Fruit fly (Drosophila melanogaster) whole organism, adult: ENCODE data around the gene Dmtn.

Source experiments
- CG11617 ChIP-seq: fragments of 200-800 bp; sonication (Bioruptor generic); optimal IDR thresholded peaks from 2 replicates; lab custom pipeline; 2017; ENCODE audit warnings: mild to moderate bottlenecking, missing biosample characterization, missing genetic modification reagents, missing genetic modification characterization
- CG12768 ChIP-seq: fragments of 200-800 bp; sonication (Bioruptor generic); optimal IDR thresholded peaks from 2 replicates; lab custom pipeline; 2017; ENCODE audit warnings: missing biosample characterization, missing genetic modification characterization, mild to moderate bottlenecking, moderate library complexity, missing genetic modification reagents
- CG14711 ChIP-seq: fragments of 200-800 bp; sonication (Bioruptor generic); optimal IDR thresholded peaks from 2 replicates; lab custom pipeline; 2018; ENCODE audit warnings: missing biosample characterization, mild to moderate bottlenecking, missing genetic modification characterization, moderate library complexity
- CG1620 ChIP-seq: fragments of 200-800 bp; sonication (Bioruptor generic); optimal IDR thresholded peaks from 2 replicates; lab custom pipeline; 2016; ENCODE audit warnings: missing biosample characterization, missing genetic modification characterization
- CG33017 ChIP-seq: fragments of 200-800 bp; sonication (Bioruptor generic); optimal IDR thresholded peaks from 2 replicates; lab custom pipeline; 2018; ENCODE audit warnings: missing biosample characterization, mild to moderate bottlenecking, missing genetic modification characterization, moderate library complexity
- CG5204 ChIP-seq: fragments of 200-800 bp; sonication (Bioruptor generic); optimal IDR thresholded peaks from 2 replicates; lab custom pipeline; 2016; ENCODE audit warnings: missing biosample characterization, missing genetic modification characterization
- CG7045 ChIP-seq: fragments of 200-800 bp; sonication (Bioruptor generic); optimal IDR thresholded peaks from 2 replicates; lab custom pipeline; 2017; ENCODE audit warnings: missing biosample characterization, mild to moderate bottlenecking, missing genetic modification characterization
- CG7101 ChIP-seq: fragments of 200-800 bp; sonication (Bioruptor generic); optimal IDR thresholded peaks from 2 replicates; lab custom pipeline; 2018; ENCODE audit warnings: missing biosample characterization, mild to moderate bottlenecking, missing genetic modification characterization, moderate library complexity
- Clk ChIP-seq: fragments of 200-800 bp; sonication (Bioruptor generic); optimal IDR thresholded peaks from 2 replicates; lab custom pipeline; 2017; ENCODE audit warnings: missing biosample characterization, missing genetic modification characterization
- Crg-1 ChIP-seq: fragments of 200-800 bp; sonication (Bioruptor generic); optimal IDR thresholded peaks from 2 replicates; lab custom pipeline; 2016; ENCODE audit warnings: missing biosample characterization, missing genetic modification characterization
- Hr96 ChIP-seq: fragments of 200-800 bp; sonication (Bioruptor generic); optimal IDR thresholded peaks from 2 replicates; lab custom pipeline; 2016; ENCODE audit warnings: missing biosample characterization, missing genetic modification characterization
- Mnt ChIP-seq: fragments of 200-800 bp; sonication (Bioruptor generic); optimal IDR thresholded peaks from 2 replicates; lab custom pipeline; 2016; ENCODE audit warnings: missing biosample characterization, mild to moderate bottlenecking, missing genetic modification characterization
- bab1 ChIP-seq: fragments of 200-800 bp; sonication (Bioruptor generic); optimal IDR thresholded peaks from 3 replicates; lab custom pipeline; 2019; ENCODE audit warnings: missing biosample characterization, mild to moderate bottlenecking, missing genetic modification characterization, moderate library complexity
- cic ChIP-seq: fragments of 200-800 bp; sonication (Bioruptor generic); optimal IDR thresholded peaks from 2 replicates; lab custom pipeline; 2017; ENCODE audit warnings: missing biosample characterization, mild to moderate bottlenecking, missing genetic modification characterization, moderate library complexity
- cnc ChIP-seq, 2 experiments: fragments of >200 bp; optimal IDR thresholded peaks; 2 replicates each; lab custom pipeline; 2017
- kay ChIP-seq: fragments of 200-800 bp; sonication (Bioruptor generic); peaks from one replicate; lab custom pipeline; 2016; ENCODE audit warnings: missing biosample characterization, missing genetic modification characterization, borderline replicate concordance
- ovo ChIP-seq: fragments of 200-800 bp; sonication (Bioruptor generic); optimal IDR thresholded peaks from 2 replicates; lab custom pipeline; 2016; ENCODE audit warnings: missing biosample characterization, missing genetic modification characterization
- pad ChIP-seq: fragments of 200-800 bp; sonication (Bioruptor generic); optimal IDR thresholded peaks from 3 replicates; lab custom pipeline; 2017; ENCODE audit warnings: missing biosample characterization, missing genetic modification characterization, mild to moderate bottlenecking, moderate library complexity, missing genetic modification reagents
- tj ChIP-seq: fragments of 200-800 bp; sonication (Bioruptor generic); optimal IDR thresholded peaks from 3 replicates; lab custom pipeline; 2017; ENCODE audit warnings: missing biosample characterization, mild to moderate bottlenecking, missing genetic modification characterization, moderate library complexity
- toe ChIP-seq: fragments of 200-800 bp; sonication (Bioruptor generic); optimal IDR thresholded peaks from 2 replicates; lab custom pipeline; 2016; ENCODE audit warnings: missing biosample characterization, missing genetic modification characterization

The Dmtn gene

DNA sequence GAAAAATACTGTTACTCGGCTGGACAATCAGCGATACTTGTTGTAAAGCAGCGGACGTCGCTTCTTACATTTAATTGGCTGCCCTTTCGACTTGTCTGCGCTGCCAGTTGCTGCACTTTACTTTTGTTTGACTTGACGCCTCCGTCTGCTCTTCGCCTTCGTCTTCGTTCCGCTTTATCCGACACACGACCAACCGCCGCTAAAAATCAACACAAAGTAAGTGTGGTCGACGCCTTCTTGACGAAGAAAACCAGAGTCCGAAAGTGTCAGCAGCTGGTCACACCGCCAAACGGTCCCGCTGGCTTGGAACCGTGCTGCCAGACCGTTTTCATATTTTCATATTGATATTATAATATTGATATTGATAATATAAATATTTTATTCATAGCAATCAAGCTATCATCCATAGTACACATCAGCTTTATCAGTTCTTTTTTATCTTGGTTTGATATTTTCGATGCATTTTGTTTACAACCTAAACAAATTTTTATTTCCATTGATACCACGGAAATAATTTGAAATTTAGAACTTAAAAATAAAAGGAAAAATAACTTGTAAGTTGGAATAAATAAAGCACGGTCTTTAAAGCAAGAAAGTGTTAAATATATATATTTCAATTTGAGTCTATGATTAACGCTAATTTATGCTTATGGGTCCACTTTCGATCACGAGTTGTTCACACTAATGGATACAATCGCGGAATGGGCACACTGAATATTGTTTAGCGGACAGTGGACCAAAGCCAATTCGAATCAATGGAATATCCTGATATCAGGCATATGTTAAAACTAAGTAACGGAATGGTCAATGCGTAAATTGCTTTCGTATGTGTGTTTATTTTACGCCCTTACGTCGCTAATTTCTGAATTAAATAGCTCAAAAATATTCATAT is at the start of gene Dmtn:
Gene Dmtn, minus strand, starts transcription at position 222 of the 892 bp plus-strand sequence.
- TF ChIP-seq tj (GFP tag; lab: Kevin White, UChicago), result peak; percentile 22
- TF ChIP-seq pad, result no peak
- peak; percentile 16 for TF ChIP-seq CG1620 (GFP tag; lab: Kevin White, UChicago)
- TF ChIP-seq toe, result peak; percentile 67
- peak; percentile 14 for TF ChIP-seq cic (GFP tag; lab: Kevin White, UChicago)
- no peak for TF ChIP-seq CG5204 (GFP tag; lab: Kevin White, UChicago)
- TF ChIP-seq Crg-1 (GFP tag; lab: Kevin White, UChicago), result no peak
- TF ChIP-seq cnc (optimal IDR thresholded peaks at IDR 0.05; lab: Kevin White, UChicago), result no peak
- peak; percentile 74 for TF ChIP-seq bab1
- TF ChIP-seq CG14711 (tag; lab: Kevin White, UChicago), result peak; percentile 25
- no peak for TF ChIP-seq Hr96 (GFP tag; lab: Kevin White, UChicago)
- peak; percentile 27 for TF ChIP-seq CG12768
- peak; percentile 54 for TF ChIP-seq Mnt (GFP tag; lab: Kevin White, UChicago)
- no peak for TF ChIP-seq Clk (GFP tag; lab: Kevin White, UChicago)
- TF ChIP-seq kay (GFP tag; lab: Kevin White, UChicago), result no peak
- TF ChIP-seq ovo (GFP tag; lab: Kevin White, UChicago), result peak; percentile 50
- peak; percentile 54 for TF ChIP-seq CG7101 (tag; lab: Kevin White, UChicago)
- peak; percentile 15 for TF ChIP-seq CG11617 (GFP tag; lab: Kevin White, UChicago)
- no peak for TF ChIP-seq CG7045 (GFP tag; lab: Kevin White, UChicago)
- peak; percentile 42 for TF ChIP-seq CG33017

DNA sequence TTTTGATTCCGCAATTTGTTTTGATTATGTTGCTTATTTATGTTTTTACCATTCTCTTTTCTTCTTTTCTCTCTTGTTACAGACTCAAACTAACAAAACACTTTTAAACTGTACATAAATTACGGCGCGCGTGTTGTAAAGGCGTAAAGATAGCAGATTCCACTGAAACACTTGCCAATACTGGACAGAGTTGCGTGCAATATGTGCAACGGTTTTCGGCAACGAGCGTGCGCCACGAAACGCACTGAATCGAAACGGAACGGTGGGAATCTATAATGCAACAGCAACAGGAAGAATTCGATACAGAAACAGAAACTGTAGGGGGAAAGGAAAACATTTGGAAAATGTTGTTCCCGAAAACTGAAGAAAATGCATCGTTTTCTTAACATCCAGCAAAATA is 30.9 kb upstream of the Dmtn start:
- TF ChIP-seq CG12768, result no peak
- TF ChIP-seq Crg-1 (GFP tag; lab: Kevin White, UChicago), result no peak

DNA sequence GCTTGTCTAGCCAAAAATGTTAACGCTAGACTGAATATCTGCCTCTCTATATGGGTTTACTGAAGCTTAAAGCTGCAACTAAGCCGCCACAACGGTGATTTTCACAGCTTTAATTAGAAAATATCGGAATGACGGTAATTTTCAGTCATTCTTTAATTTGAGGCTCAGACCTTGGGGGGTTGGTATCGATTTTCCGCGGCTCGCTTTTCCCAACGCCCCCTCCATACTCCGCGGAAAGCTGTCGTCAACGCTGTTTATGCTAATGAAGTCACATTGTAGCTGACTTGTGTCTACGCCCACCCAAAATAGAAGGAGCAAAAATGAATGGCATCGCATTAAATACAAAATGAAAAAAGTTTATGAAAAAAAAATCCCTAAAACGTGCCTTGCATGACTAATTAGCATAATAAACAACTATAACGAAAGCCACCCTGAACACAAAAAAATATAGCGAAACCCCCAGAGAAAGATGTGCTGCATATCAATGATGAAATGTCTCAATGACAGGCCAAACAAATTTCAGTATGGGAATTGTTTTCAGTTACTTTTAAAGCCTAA is 30.1 kb upstream of the Dmtn start:
- TF ChIP-seq CG11617 (GFP tag; lab: Kevin White, UChicago) (no peak), CG1620 (GFP tag; lab: Kevin White, UChicago) (no peak), CG7101 (tag; lab: Kevin White, UChicago) (no peak), kay (GFP tag; lab: Kevin White, UChicago) (no peak), pad (no peak), Crg-1 (GFP tag; lab: Kevin White, UChicago) (no peak), Hr96 (GFP tag; lab: Kevin White, UChicago) (no peak), cnc (optimal IDR thresholded peaks at IDR 0.05; lab: Kevin White, UChicago) (no peak), Clk (GFP tag; lab: Kevin White, UChicago) (no peak), CG7045 (GFP tag; lab: Kevin White, UChicago) (no peak), CG12768 (no peak), cic (GFP tag; lab: Kevin White, UChicago) (no peak), CG33017 (no peak), ovo (GFP tag; lab: Kevin White, UChicago) (no peak), bab1 (no peak), Mnt (GFP tag; lab: Kevin White, UChicago) (no peak), CG14711 (tag; lab: Kevin White, UChicago) (no peak)

DNA sequence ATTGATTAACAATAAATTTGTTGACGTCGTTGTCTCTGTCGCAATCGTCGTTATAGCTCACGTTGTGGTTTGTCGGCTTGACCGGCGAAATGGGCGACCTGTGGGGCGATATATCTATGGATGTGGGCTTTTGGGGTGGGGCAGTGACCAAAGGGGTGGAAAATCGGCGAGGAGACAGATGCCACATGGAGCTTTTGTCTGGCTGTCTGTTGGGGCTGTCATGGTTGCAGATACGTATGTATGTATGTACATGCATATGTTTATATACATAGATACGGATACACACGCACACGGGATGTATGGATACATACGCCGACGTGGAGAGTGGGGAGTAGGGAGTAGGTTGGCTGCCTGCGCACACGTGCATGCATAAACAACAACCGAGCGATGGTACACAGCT is 29.5 kb upstream of the Dmtn start:
- TF ChIP-seq Mnt (GFP tag; lab: Kevin White, UChicago) (no peak), CG12768 (no peak), CG1620 (GFP tag; lab: Kevin White, UChicago) (no peak), bab1 (no peak), toe (no peak), cnc (optimal IDR thresholded peaks at IDR 0.05; lab: Kevin White, UChicago) (no peak), CG5204 (GFP tag; lab: Kevin White, UChicago) (no peak), pad (no peak), CG14711 (tag; lab: Kevin White, UChicago) (no peak), CG11617 (GFP tag; lab: Kevin White, UChicago) (no peak), CG33017 (no peak)

DNA sequence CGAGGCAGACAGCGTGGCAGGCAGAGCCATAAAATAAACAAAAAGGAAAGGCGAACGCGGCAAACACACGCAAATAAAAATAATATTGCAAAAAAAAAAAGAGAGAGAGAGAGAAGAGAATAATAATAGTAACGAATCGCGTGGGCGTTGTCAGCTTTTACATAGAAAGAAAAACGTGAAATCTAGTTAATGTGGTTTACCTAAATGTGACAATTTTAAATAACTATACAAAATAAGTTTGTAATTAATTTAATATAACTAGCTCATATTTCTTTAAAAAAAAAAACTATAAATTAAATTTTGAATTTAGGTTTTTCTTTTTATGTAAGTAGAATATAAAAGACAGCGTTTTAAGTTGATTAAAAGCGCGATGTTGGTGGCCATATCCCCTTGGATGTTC is 28.2 kb upstream of the Dmtn start:
- TF ChIP-seq Crg-1 (GFP tag; lab: Kevin White, UChicago), result no peak
- TF ChIP-seq kay (GFP tag; lab: Kevin White, UChicago), result peak; percentile 64
- TF ChIP-seq Mnt (GFP tag; lab: Kevin White, UChicago), result no peak
- no peak for TF ChIP-seq CG12768
- no peak for TF ChIP-seq toe

DNA sequence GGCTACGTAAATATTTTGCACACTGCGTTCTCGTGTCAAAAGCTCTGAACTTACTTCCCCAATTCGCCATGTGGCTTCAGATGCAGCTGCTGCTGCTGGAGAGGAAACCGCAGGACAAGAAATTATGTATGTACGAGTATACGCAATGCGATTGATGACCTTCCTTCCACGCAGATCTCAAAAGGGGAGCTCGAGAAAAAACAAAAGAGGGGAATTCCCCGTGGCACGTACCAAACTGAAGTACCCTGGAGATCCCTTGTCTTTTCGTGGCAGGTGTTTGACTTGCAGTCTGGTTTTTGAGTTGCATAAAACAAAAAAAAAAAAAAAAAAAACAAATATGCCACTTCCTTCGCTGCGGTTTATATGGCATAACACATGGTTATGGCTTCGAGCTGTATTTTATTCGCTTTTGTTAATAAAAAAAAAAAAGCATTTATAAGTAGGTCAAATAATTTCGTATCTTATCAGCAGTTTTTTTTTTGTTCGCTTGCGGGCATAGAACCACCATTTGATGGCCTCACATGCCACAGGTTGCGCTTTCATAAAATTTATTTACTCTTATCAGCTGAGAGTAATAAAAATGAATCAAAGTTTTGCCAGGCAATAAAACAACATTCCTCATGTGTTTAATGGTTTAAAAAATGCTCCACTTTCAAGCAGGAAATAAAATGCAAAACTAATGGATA is 27.2 kb upstream of the Dmtn start:
- TF ChIP-seq CG7101 (tag; lab: Kevin White, UChicago) (peak; percentile 8), tj (GFP tag; lab: Kevin White, UChicago) (no peak), pad (no peak), CG7045 (GFP tag; lab: Kevin White, UChicago) (peak; percentile 34), kay (GFP tag; lab: Kevin White, UChicago) (peak; percentile 51)
